Fruit fly (Drosophila melanogaster): ENCODE measurements around the gene CG9692.

CG9692 gene

DNA sequence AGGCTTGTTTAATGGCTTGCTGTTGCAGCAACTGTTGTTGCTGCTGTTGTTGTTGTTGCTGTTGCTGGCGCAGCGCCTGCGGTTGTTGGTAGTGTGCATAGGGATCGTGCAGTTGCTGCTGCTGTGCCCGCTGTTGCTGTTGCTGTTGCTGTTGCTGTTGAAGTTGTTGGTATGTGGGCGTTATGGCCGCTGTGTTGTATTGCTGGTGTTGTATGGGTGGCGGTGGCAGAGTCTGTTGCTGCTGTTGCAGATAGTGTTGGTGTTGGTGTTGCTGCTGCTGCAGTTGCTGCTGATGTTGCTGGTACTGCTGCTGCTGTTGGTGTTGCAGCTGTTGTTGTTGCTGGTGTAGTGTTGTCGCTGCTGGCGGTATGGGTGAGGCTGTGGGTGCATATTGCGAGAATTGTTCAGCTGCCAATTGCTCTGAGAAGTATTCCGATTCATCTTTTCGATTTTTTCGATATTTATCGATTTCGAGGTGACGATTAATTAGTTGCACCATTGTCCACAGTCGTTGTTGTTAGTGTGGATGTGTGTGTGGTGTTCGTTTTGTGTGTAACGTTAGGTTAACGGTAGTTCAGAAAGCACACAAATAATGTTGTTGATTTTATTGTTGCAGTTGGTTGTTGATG lies 25.2 kb upstream of the CG9692 start:
- TF ChIP-seq CG17801 (GFP tag; optimal IDR thresholded peaks at IDR 0.05; ENCODE audit: partially characterized antibody), result no peak

DNA sequence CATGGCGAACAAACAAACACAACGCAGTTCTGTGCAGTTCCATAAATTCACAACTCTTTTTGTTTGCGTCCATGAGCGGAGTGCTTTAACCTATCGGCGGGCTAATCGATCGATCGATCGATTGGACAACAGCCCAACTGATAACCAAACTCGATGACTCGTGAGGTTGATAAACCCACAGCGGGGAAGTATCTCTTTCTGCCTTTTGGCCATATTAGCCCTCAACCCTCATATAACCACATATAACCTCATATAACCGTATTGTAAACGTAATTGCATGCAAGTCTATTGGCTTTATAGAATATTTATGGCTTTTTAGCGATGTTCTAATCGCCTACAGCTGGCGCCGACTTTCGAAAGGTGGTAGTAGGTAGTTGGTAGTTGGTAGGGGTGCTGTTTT lies 22.4 kb upstream of the CG9692 start:
- peak; percentile 39 for TF ChIP-seq CG17801 (GFP tag; optimal IDR thresholded peaks at IDR 0.05; ENCODE audit: partially characterized antibody)

- no peak for TF ChIP-seq CG17801 (GFP tag; optimal IDR thresholded peaks at IDR 0.05; ENCODE audit: partially characterized antibody)
These were observed 21.8 kb upstream of the CG9692 start for dm6 chr3L:16683007-16683406.

- TF ChIP-seq CG17801 (GFP tag; optimal IDR thresholded peaks at IDR 0.05; ENCODE audit: partially characterized antibody), result no peak
These were observed 15.3 kb upstream of the CG9692 start for dm6 chr3L:16689491-16689890.

DNA sequence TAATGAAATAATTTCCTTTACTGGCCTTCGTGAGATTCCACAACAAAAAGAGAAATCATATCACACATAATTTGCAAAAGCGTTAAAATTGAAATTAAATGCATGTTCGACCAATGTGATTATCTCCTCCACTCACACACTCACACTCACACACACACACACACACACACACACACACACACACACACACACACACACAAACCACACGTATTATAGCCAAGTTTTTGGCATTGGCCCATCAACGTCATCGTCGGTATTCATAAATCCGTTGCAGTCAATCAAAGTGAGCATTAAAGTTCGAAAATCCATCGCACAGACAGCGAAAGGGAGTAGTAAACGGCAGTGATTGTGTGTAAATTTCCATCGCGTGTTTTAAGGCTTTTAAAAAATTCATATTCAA lies 14.7 kb upstream of the CG9692 start:
- no peak for TF ChIP-seq CG17801 (GFP tag; optimal IDR thresholded peaks at IDR 0.05; ENCODE audit: partially characterized antibody)

dm6 chr3L:16693844-16694243 lies 10.9 kb upstream of the CG9692 start:
- TF ChIP-seq CG17801 (GFP tag; optimal IDR thresholded peaks at IDR 0.05; ENCODE audit: partially characterized antibody), result no peak

- TF ChIP-seq CG17801 (GFP tag; optimal IDR thresholded peaks at IDR 0.05; ENCODE audit: partially characterized antibody), result no peak
These were observed 9.5 kb upstream of the CG9692 start for dm6 chr3L:16695076-16695847.

DNA sequence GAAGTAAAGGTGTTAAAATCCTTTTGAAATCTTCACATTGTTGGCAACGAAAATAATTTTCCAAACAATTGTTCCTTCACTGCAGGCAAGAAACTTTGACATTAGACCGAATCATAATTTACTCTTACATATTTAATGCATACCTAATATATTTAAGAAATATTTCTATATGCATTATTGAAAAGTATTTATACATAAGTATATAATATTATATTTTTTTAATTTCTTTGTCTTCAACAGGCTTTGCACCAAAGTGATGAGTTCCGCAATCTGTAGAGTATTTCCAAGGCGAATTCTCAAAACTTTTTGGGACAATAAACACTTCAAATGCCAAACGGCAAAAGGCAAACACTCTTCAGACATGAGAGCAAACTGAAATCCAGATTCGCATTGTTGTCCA lies 7.7 kb upstream of the CG9692 start:
- TF ChIP-seq CG17801 (GFP tag; optimal IDR thresholded peaks at IDR 0.05; ENCODE audit: partially characterized antibody), result peak; percentile 4

DNA sequence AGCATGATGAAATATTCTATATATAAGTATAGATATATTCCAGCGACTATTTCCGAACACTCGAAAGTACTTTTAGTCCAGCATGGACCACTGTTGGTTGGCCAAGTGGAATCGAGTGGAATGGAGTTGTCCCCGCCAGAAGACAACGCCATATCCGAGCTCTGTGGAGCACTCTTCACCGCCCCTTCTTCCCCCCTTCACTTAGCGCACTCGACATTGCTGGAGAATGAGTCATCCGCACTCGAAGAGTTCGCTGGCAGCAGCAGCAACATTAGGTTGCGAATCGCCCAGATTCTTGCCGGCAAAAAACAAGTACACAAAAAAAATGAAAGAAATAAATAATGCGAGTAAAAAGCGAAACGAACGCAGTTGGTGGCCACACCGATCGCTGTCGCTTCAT lies 6.7 kb upstream of the CG9692 start:
- no peak for TF ChIP-seq CG17801 (GFP tag; optimal IDR thresholded peaks at IDR 0.05; ENCODE audit: partially characterized antibody)

DNA sequence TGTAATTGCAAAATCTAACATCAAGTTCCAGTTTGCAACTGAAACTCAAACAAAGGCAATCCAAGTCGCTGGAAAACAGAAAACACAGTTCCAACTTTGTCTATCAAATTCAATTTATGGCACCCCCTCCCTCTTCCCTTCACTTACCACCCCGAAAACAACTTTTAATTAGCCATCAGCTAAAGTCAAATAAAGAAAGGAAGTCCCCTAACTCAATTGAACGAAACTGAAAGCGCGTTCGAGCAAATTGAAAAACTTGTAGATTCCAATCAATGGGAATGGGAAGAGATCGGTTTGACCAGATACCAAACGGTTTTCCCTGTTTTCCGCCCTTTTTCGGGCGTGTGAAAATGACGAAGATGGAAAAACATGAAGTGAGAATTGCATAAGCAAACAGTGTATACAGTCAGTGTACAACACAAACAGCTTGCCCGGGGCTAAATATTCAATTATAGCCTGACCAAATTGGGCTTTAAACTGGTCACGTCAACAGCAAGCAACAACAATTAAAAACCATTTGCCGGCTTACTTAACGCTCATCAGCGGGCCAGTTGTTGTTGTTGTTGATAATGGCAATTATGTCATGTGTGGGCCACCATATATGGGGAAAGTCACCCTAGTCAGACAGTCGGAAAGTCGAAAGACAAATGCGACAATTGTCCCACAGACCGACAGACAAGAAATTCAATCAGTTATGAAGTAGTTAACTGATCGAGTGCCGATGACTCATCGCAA lies 5.3 kb upstream of the CG9692 start:
- TF ChIP-seq CG17801 (GFP tag; optimal IDR thresholded peaks at IDR 0.05; ENCODE audit: partially characterized antibody), result no peak

DNA sequence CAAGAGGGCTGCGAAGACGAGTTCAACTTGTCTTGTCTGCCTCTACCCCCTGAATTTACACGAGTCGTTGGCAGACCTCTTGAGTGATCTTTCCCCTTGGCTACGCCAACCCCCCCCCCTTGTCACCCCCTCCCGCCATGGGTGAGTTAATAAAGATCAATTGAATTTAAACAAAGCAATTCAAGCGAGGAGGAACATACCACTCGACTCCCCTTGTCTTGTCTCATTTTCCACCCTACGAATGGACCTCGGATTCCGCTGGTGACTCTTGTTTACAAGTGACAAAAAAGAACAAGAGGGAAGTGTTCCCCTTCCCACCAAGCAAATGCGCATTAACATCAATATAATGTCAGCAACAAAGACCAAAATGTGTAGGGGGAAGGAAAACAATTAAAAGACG lies 1.9 kb upstream of the CG9692 start:
- no peak for TF ChIP-seq CG17801 (GFP tag; optimal IDR thresholded peaks at IDR 0.05; ENCODE audit: partially characterized antibody)

dm6 chr3L:16704251-16704650 lies 522 bp upstream of the CG9692 start:
- TF ChIP-seq CG17801 (GFP tag; optimal IDR thresholded peaks at IDR 0.05; ENCODE audit: partially characterized antibody), result no peak

- no peak for TF ChIP-seq CG17801 (GFP tag; optimal IDR thresholded peaks at IDR 0.05; ENCODE audit: partially characterized antibody)
These were observed 857 bp downstream of the CG9692 start for dm6 chr3L:16705630-16706029.

- TF ChIP-seq CG17801 (GFP tag; optimal IDR thresholded peaks at IDR 0.05; ENCODE audit: partially characterized antibody), result no peak
These were observed 4.1 kb downstream of the CG9692 start for dm6 chr3L:16708738-16709350.

DNA sequence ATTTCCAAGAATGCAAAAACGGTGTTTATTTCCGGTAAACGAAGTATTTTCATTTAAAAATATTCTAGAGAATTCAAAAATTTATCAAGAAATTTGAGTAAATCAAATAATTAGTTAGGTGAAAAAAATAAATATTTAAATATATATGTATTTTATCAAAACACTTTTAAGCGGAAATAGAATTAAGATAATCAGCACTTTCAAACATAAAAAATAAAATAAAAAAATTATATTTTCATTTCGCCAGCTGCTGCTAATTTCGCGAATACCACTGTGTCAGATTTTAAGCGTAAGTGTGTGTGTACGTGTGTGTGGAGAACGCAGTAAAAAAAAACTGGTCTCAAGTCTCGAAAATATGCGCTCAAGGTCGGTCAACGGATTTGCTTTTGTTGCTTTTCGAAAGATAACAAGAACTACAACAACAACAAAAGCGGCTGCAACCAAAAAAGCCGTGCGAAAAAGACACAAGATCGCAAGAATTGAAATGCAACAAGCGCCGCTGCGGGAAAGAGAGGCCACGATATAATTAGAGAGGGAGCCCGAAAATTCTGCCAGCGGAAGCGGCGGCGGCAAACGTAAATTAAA lies 5.0 kb downstream of the CG9692 start:
- TF ChIP-seq CG17801 (GFP tag; optimal IDR thresholded peaks at IDR 0.05; ENCODE audit: partially characterized antibody), result peak; percentile 74

Data from ovary, adult (tissue).